Fruit fly (Drosophila melanogaster): Measurements from ENCODE around the gene RYa-R.

DNA sequence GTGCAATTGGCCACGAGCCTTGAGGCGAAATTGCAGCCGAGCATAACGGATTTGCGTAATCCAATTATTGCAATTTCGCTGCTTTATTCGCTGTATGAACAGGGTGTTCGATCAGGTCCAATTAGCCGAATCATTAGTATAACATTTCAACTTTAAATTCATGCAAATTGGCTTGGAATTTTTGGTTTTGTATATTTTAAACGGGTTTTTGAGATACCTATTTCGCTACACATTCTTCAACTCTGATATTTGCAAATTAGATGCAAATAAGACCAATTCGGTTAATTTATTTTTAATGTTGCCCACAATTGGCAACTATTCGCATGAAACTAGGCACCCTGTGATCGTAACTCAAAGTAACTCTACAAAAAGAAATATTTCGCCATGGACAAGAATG lies 43.3 kb upstream of the RYa-R start:
- TF ChIP-seq psq (optimal IDR thresholded peaks at IDR 0.05) (no peak), usp (GFP tag; optimal IDR thresholded peaks at IDR 0.05) (no peak), pan (optimal IDR thresholded peaks at IDR 0.05) (no peak), EcR (GFP tag; optimal IDR thresholded peaks at IDR 0.05) (no peak), CG8478 (optimal IDR thresholded peaks at IDR 0.05) (no peak), Dll (optimal IDR thresholded peaks at IDR 0.05) (no peak)

Data from whole organism.